Worm (Caenorhabditis elegans): ENCODE results near the gene plpp-1.3.
A peak's percentile ranks its signal among the peaks of the same experiment; 100 is the strongest.

plpp-1.3 gene

DNA sequence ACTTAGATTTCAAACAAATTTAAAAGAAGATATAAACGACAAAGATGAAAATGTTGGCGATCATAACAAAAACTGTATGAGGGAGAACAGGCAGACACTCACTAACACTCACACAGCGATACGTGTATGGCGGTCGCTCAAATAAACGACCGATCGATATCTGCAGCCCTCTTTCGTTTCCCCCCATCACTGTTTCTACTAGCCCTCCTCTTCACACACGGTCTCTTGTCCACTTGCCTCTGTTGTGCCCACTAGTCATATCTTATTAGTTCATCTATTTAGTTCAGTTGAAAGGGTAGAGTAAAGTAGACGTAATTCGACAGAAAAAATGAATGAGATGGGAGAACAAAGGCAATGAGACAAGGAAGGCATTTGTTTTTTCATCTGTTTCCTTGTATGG is 17.6 kb upstream of the plpp-1.3 start (continued):
- TF ChIP-seq unc-98 (GFP tag; IDR thresholded peaks at IDR 0.05) (no peak), lsy-2 (tag; optimal IDR thresholded peaks at IDR 0.05) (peak in 1 of 2 experiments; percentile 46), nhr-12 (tag; optimal IDR thresholded peaks at IDR 0.05) (no peak), ces-1 (GFP tag; optimal IDR thresholded peaks at IDR 0.05) (no peak), vab-15 (tag; optimal IDR thresholded peaks at IDR 0.05) (no peak), nhr-20 (tag; optimal IDR thresholded peaks at IDR 0.05) (peak; percentile 81), ceh-82 (tag; optimal IDR thresholded peaks at IDR 0.05) (peak in 1 of 3 experiments; percentile 4), swsn-7 (tag; optimal IDR thresholded peaks at IDR 0.05) (peak; percentile 51), elt-2 (tag; optimal IDR thresholded peaks at IDR 0.05) (no peak), fos-1 (tag; optimal IDR thresholded peaks at IDR 0.05) (peak; percentile 36), alr-1 (tag; optimal IDR thresholded peaks at IDR 0.05; ENCODE audit: borderline replicate concordance) (no peak), irx-1 (tag; optimal IDR thresholded peaks at IDR 0.05) (no peak), egl-13 (tag; optimal IDR thresholded peaks at IDR 0.05) (no peak), elt-3 (tag; optimal IDR thresholded peaks at IDR 0.05) (peak in 2 of 6 experiments; percentile 15 to 67), ztf-11 (tag; optimal IDR thresholded peaks at IDR 0.05) (peak in 1 of 2 experiments; percentile 9), nhr-28 (tag; optimal IDR thresholded peaks at IDR 0.05) (no peak), C16A3.4 (tag; optimal IDR thresholded peaks at IDR 0.05) (peak; percentile 48), snpc-4 (tag; optimal IDR thresholded peaks at IDR 0.05) (no peak), pax-3 (tag; optimal IDR thresholded peaks at IDR 0.05) (no peak), C34B4.2 (tag; optimal IDR thresholded peaks at IDR 0.05) (no peak), grh-1 (GFP tag; IDR thresholded peaks at IDR 0.05) (peak; percentile 13; the same call in 1 of the 2 replicates), unc-86 (tag; optimal IDR thresholded peaks at IDR 0.05) (no peak), C04F5.9 (tag; optimal IDR thresholded peaks at IDR 0.05) (no peak), skn-1 (tag; optimal IDR thresholded peaks at IDR 0.05) (no peak), zip-4 (GFP tag; optimal IDR thresholded peaks at IDR 0.05) (no peak), egl-27 (tag; optimal IDR thresholded peaks at IDR 0.05) (no peak), nhr-76 (tag; optimal IDR thresholded peaks at IDR 0.05) (no peak), lir-3 (tag; optimal IDR thresholded peaks at IDR 0.05; ENCODE audit: poor library complexity) (peak; percentile 12), mab-9 (GFP tag; IDR thresholded peaks at IDR 0.05) (no peak), dsc-1 (tag; optimal IDR thresholded peaks at IDR 0.05) (peak; percentile 6), ceh-88 (GFP tag; IDR thresholded peaks at IDR 0.05) (no peak), pqm-1 (tag; optimal IDR thresholded peaks at IDR 0.05) (no peak), fkh-10 (GFP tag; optimal IDR thresholded peaks at IDR 0.05) (no peak), nhr-84 (tag; optimal IDR thresholded peaks at IDR 0.05) (no peak), ceh-90 (tag; optimal IDR thresholded peaks at IDR 0.05) (no peak), zag-1 (tag; optimal IDR thresholded peaks at IDR 0.05) (no peak), fkh-4 (tag; optimal IDR thresholded peaks at IDR 0.05; ENCODE audit: borderline replicate concordance) (no peak), sup-37 (GFP tag; optimal IDR thresholded peaks at IDR 0.05) (no peak), rnt-1 (tag; optimal IDR thresholded peaks at IDR 0.05) (peak; percentile 48), dpl-1 (GFP tag; optimal IDR thresholded peaks at IDR 0.05) (peak in 1 of 3 experiments; percentile 8), hlh-17 (GFP tag; optimal IDR thresholded peaks at IDR 0.05; ENCODE audit: borderline replicate concordance) (no peak), nhr-19 (GFP tag; conservative IDR thresholded peaks at IDR 0.05) (no peak), sox-4 (tag; optimal IDR thresholded peaks at IDR 0.05) (no peak), unc-62 (GFP tag; optimal IDR thresholded peaks at IDR 0.05) (no peak), nhr-77 (tag; optimal IDR thresholded peaks at IDR 0.05) (no peak), tbx-2 (tag; optimal IDR thresholded peaks at IDR 0.05) (peak; percentile 66)
